Fruit fly (Drosophila melanogaster): ENCODE results near the gene mAChR-C.

dm6 chrX:6849178-6849956, 16.9 kb upstream of the mAChR-C start, which contains the start of the genes Cht11 and CG4558:
- no peak for TF ChIP-seq usp (GFP tag; optimal IDR thresholded peaks at IDR 0.05)
- TF ChIP-seq Dll (optimal IDR thresholded peaks at IDR 0.05) = no peak
- no peak for TF ChIP-seq pan (optimal IDR thresholded peaks at IDR 0.05)
- no peak for TF ChIP-seq CG8478 (optimal IDR thresholded peaks at IDR 0.05)
